Worm (Caenorhabditis elegans): ENCODE results near the gene F43C9.1.

The F43C9.1 gene

DNA sequence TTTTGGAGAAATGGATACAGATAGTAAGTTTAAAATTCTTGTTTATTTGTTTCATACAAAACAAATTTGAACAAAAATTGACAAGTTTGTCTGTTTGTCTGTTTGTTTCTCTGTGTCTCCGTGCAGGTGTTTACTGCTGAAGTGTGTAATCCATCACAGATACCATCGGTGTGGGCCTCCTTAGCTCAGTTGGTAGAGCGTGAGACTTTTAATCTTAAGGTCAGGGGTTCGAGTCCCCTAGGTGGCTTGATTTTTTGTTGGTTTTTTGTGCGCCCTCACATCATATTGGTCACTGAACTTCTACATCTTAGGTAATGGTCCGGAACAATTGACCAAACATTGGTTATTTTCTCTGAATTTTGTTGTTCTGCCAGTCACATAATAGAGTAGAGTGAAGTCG is 4.1 kb upstream of the F43C9.1 start (continued):
- TF ChIP-seq lir-3 (tag; optimal IDR thresholded peaks at IDR 0.05; ENCODE audit: poor library complexity) = peak; percentile 58
- peak in 1 of 3 experiments; percentile 23 for TF ChIP-seq dpl-1 (GFP tag; optimal IDR thresholded peaks at IDR 0.05)
- TF ChIP-seq lin-35 (GFP tag; optimal IDR thresholded peaks at IDR 0.05) = peak; percentile 13 to 64
- peak; percentile 57 for TF ChIP-seq mep-1 (tag; optimal IDR thresholded peaks at IDR 0.05)
- peak; percentile 73 for TF ChIP-seq nhr-85 (tag)

DNA sequence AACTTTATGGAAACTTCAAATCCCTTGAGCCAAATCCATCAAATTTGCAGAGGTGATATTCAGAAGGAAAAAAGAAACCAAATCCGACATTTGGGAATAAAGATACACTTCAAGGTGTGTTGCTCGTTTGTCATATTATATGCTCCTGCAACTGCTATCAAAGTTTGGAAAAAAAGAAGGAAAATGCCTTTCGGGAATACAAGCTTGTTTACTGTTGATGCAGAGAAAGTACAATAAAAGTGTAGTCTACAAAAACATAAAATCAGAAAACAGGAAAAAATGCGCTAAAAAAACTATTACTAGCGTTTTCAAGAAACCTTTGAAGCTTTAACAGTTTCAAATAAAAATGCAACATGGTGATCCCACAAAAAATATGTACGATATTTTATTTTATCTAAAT is 2.5 kb upstream of the F43C9.1 start:
- TF ChIP-seq tlp-1 (tag; optimal IDR thresholded peaks at IDR 0.05) (no peak), egl-27 (tag; optimal IDR thresholded peaks at IDR 0.05) (no peak), zag-1 (tag; optimal IDR thresholded peaks at IDR 0.05) (no peak), nhr-77 (tag; optimal IDR thresholded peaks at IDR 0.05) (no peak), pax-3 (tag; optimal IDR thresholded peaks at IDR 0.05) (no peak), nhr-47 (tag; optimal IDR thresholded peaks at IDR 0.05) (no peak), nhr-84 (tag; optimal IDR thresholded peaks at IDR 0.05) (no peak), lir-3 (tag; optimal IDR thresholded peaks at IDR 0.05; ENCODE audit: poor library complexity) (no peak), hlh-17 (GFP tag; optimal IDR thresholded peaks at IDR 0.05; ENCODE audit: borderline replicate concordance) (no peak), vab-15 (tag; optimal IDR thresholded peaks at IDR 0.05) (no peak), ceh-82 (tag; optimal IDR thresholded peaks at IDR 0.05) (no peak), unc-130 (tag; optimal IDR thresholded peaks at IDR 0.05) (no peak), F16B12.6 (tag; optimal IDR thresholded peaks at IDR 0.05) (no peak), elt-3 (tag; optimal IDR thresholded peaks at IDR 0.05) (no peak)

DNA sequence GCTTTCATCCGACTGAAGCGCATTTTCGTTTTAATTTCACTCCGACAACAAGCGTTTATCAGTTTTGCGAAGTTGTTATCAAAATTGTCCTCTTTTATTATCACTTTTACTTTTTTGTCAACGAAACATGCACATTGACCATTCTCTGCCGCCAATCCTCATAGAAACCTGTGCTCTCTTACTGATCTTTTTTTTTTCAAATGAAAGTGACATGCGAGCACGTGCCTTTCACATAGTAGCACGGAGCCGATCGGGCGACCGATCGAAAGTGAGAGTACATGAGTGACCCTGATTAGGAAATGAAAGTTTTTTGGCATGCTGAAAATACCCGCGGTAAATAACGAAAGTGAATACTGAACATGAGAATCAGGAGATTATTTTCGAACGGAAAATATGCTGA is 983 bp downstream of the F43C9.1 start:
- TF ChIP-seq rnt-1 (tag; optimal IDR thresholded peaks at IDR 0.05) (no peak), fkh-8 (tag; optimal IDR thresholded peaks at IDR 0.05) (no peak), lin-14 (GFP tag; optimal IDR thresholded peaks at IDR 0.05) (peak; percentile 18), pqm-1 (tag; optimal IDR thresholded peaks at IDR 0.05) (peak; percentile 77), ztf-4 (tag; optimal IDR thresholded peaks at IDR 0.05) (no peak), fkh-10 (GFP tag; optimal IDR thresholded peaks at IDR 0.05) (no peak), nhr-20 (tag; optimal IDR thresholded peaks at IDR 0.05) (peak; percentile 17), efl-1 (optimal IDR thresholded peaks at IDR 0.05) (no peak), efl-1 (GFP tag; optimal IDR thresholded peaks at IDR 0.05 in 1 of 2) (peak in 1 of 2 experiments; percentile 33), ztf-11 (tag; optimal IDR thresholded peaks at IDR 0.05) (no peak), mdl-1 (tag; optimal IDR thresholded peaks at IDR 0.05) (peak in 1 of 2 experiments; percentile 27), nhr-11 (tag; optimal IDR thresholded peaks at IDR 0.05) (no peak), ceh-8 (GFP tag; optimal IDR thresholded peaks at IDR 0.05) (no peak), nhr-12 (tag; optimal IDR thresholded peaks at IDR 0.05) (no peak), elt-2 (tag; optimal IDR thresholded peaks at IDR 0.05) (peak; percentile 99), nhr-90 (tag; optimal IDR thresholded peaks at IDR 0.05; ENCODE audit: poor library complexity) (peak; percentile 36), blmp-1 (tag; optimal IDR thresholded peaks at IDR 0.05) (peak; percentile 80), hlh-4 (tag; optimal IDR thresholded peaks at IDR 0.05) (no peak), lsy-2 (tag; optimal IDR thresholded peaks at IDR 0.05) (peak in 1 of 2 experiments; percentile 19), jun-1 (tag; optimal IDR thresholded peaks at IDR 0.05) (peak; percentile 28), pax-3 (tag; optimal IDR thresholded peaks at IDR 0.05) (peak; percentile 20), pag-3 (tag; optimal IDR thresholded peaks at IDR 0.05; ENCODE audit: borderline replicate concordance, insufficient read depth) (no peak), nhr-71 (tag; optimal IDR thresholded peaks at IDR 0.05) (peak; percentile 57), C34B4.2 (tag; optimal IDR thresholded peaks at IDR 0.05) (no peak), sptf-1 (tag; optimal IDR thresholded peaks at IDR 0.05) (no peak), nhr-47 (tag; optimal IDR thresholded peaks at IDR 0.05) (no peak), lin-35 (GFP tag; optimal IDR thresholded peaks at IDR 0.05) (peak in 1 of 2 experiments; percentile 56)

All from whole organism, L1 larva.